Fruit fly (Drosophila melanogaster) whole organism, wandering third instar larva: Measurements from ENCODE around the gene Dscam4.

Experiments used
- Abd-B ChIP-seq: fragments of >200 bp; optimal IDR thresholded peaks from 2 replicates; lab custom pipeline; 2017; ENCODE audit warnings: missing biosample characterization, missing genetic modification characterization
- CG32264 ChIP-seq: fragments of 200-800 bp; sonication (Bioruptor generic); optimal IDR thresholded peaks from 2 replicates; lab custom pipeline; 2016; ENCODE audit warnings: missing biosample characterization, missing genetic modification characterization
- CG9705 ChIP-seq: fragments of 200-800 bp; sonication (Bioruptor generic); optimal IDR thresholded peaks from 2 replicates; lab custom pipeline; 2018; ENCODE audit warnings: missing biosample characterization, mild to moderate bottlenecking, missing genetic modification characterization
- CrebA ChIP-seq: fragments of 200-800 bp; sonication (Bioruptor generic); optimal IDR thresholded peaks from 2 replicates; lab custom pipeline; 2016; ENCODE audit warnings: missing biosample characterization, mild to moderate bottlenecking, missing genetic modification characterization, borderline replicate concordance
- Dfd ChIP-seq: fragments of >200 bp; optimal IDR thresholded peaks from 2 replicates; lab custom pipeline; 2017; ENCODE audit warnings: missing biosample characterization, missing genetic modification characterization
- Dif ChIP-seq: fragments of 200-275, 200-300 bp; sonication (Bioruptor generic); optimal IDR thresholded peaks from 2 replicates; lab custom pipeline; 2018; ENCODE audit warnings: missing biosample characterization, missing genetic modification characterization; ENCODE audit not compliant: partially characterized antibody
- GATAd ChIP-seq: sonication (Bioruptor generic); optimal IDR thresholded peaks from 2 replicates; lab custom pipeline; 2016; ENCODE audit warnings: missing biosample characterization, missing genetic modification characterization
- HLH106 ChIP-seq: fragments of 200-800 bp; optimal IDR thresholded peaks from 3 replicates; lab custom pipeline; 2019; ENCODE audit warnings: missing biosample characterization, mild to moderate bottlenecking, missing genetic modification characterization, moderate library complexity
- Hnf4 ChIP-seq: fragments of 200-800 bp; sonication (Bioruptor generic); optimal IDR thresholded peaks from 2 replicates; lab custom pipeline; 2016; ENCODE audit warnings: missing biosample characterization, mild to moderate bottlenecking, missing genetic modification characterization
- Hr78 ChIP-seq: fragments of >200 bp; optimal IDR thresholded peaks from 2 replicates; lab custom pipeline; 2017; ENCODE audit warnings: missing biosample characterization, missing genetic modification characterization
- Hr83 ChIP-seq: fragments of 200-300 bp; sonication (Bioruptor generic); optimal IDR thresholded peaks from 2 replicates; lab custom pipeline; 2016; ENCODE audit warnings: missing biosample characterization, mild to moderate bottlenecking, missing genetic modification characterization, moderate library complexity; ENCODE audit not compliant: poor library complexity, severe bottlenecking
- Jra ChIP-seq: sonication (Bioruptor generic); optimal IDR thresholded peaks from 2 replicates; lab custom pipeline; 2016; ENCODE audit warnings: missing biosample characterization, missing genetic modification characterization
- Mio ChIP-seq: sonication (Bioruptor generic); optimal IDR thresholded peaks from 2 replicates; lab custom pipeline; 2016; ENCODE audit warnings: missing biosample characterization, missing genetic modification characterization
- Myc ChIP-seq: fragments of >200 bp; optimal IDR thresholded peaks from 2 replicates; lab custom pipeline; 2017
- N ChIP-seq: fragments of >200 bp; optimal IDR thresholded peaks from 2 replicates; lab custom pipeline; 2018; ENCODE audit warnings: missing biosample characterization, missing external identifiers, missing genetic modification characterization
- OdsH ChIP-seq: fragments of 200-800 bp; sonication (Bioruptor generic); optimal IDR thresholded peaks from 2 replicates; lab custom pipeline; 2016; ENCODE audit warnings: missing biosample characterization, mild to moderate bottlenecking, missing genetic modification characterization
- Rel ChIP-seq, 2 experiments: fragments of 200-800 bp; sonication (Bioruptor generic) in 1 of 2; optimal IDR thresholded peaks; 2 replicates in 1 of 2; 3 replicates in 1 of 2; lab custom pipeline; 2016 to 2019; ENCODE audit warnings: mild to moderate bottlenecking in 2 of 2, missing biosample characterization in 2 of 2, missing genetic modification characterization in 2 of 2, moderate library complexity in 1 of 2
- Sp1 ChIP-seq: fragments of 200-800 bp; sonication (Bioruptor generic); optimal IDR thresholded peaks from 3 replicates; lab custom pipeline; 2019; ENCODE audit warnings: missing biosample characterization, mild to moderate bottlenecking, missing genetic modification characterization, moderate library complexity
- Vsx2 ChIP-seq: fragments of 200-300, 225-300 bp; sonication (Bioruptor generic); optimal IDR thresholded peaks from 2 replicates; lab custom pipeline; 2018; ENCODE audit warnings: missing biosample characterization, missing genetic modification characterization; ENCODE audit not compliant: partially characterized antibody
- br ChIP-seq: fragments of 200-800 bp; sonication (Bioruptor generic); optimal IDR thresholded peaks from 2 replicates; lab custom pipeline; 2016; ENCODE audit warnings: missing biosample characterization, missing genetic modification characterization
- brk ChIP-seq: fragments of 200-800 bp; sonication (Bioruptor generic); optimal IDR thresholded peaks from 2 replicates; lab custom pipeline; 2016; ENCODE audit warnings: missing biosample characterization, mild to moderate bottlenecking, missing genetic modification characterization
- dl ChIP-seq, 2 experiments: fragments of 175-275, 200-275 bp in 1 of 2; fragments of 200-275 bp in 1 of 2; sonication (Bioruptor generic); optimal IDR thresholded peaks; lab custom pipeline; 2018; ENCODE audit warnings: mild to moderate bottlenecking in 2 of 2, missing biosample characterization in 2 of 2, missing genetic modification characterization in 2 of 2, moderate library complexity in 2 of 2; ENCODE audit not compliant: partially characterized antibody in 2 of 2, insufficient read depth in 1 of 2
- dmrt93B ChIP-seq: fragments of 200-800 bp; sonication (Bioruptor generic); optimal IDR thresholded peaks from 2 replicates; lab custom pipeline; 2018; ENCODE audit warnings: missing biosample characterization, mild to moderate bottlenecking, missing genetic modification characterization
- dsf ChIP-seq: sonication (Bioruptor generic); optimal IDR thresholded peaks from 2 replicates; lab custom pipeline; 2016; ENCODE audit warnings: missing biosample characterization, missing genetic modification characterization, borderline replicate concordance
- ey ChIP-seq: fragments of 200-800 bp; sonication (Bioruptor generic); optimal IDR thresholded peaks from 2 replicates; lab custom pipeline; 2016; ENCODE audit warnings: missing biosample characterization, missing genetic modification characterization
- foxo ChIP-seq, 2 experiments: fragments of 200-800 bp; sonication (Bioruptor generic); optimal IDR thresholded peaks; 2 replicates in 1 of 2; 3 replicates in 1 of 2; lab custom pipeline; 2016 to 2017; ENCODE audit warnings: missing biosample characterization in 2 of 2, missing genetic modification characterization in 2 of 2
- fru ChIP-seq: fragments of 200-800 bp; sonication (Bioruptor generic); optimal IDR thresholded peaks from 3 replicates; lab custom pipeline; 2016; ENCODE audit warnings: missing biosample characterization, mild to moderate bottlenecking, missing genetic modification characterization
- h ChIP-seq: fragments of 200-800 bp; sonication (Bioruptor generic); optimal IDR thresholded peaks from 3 replicates; lab custom pipeline; 2016; ENCODE audit warnings: missing biosample characterization, mild to moderate bottlenecking, missing genetic modification characterization
- jim ChIP-seq: fragments of 175-275, 200-325 bp; sonication (Bioruptor generic); optimal IDR thresholded peaks from 2 replicates; lab custom pipeline; 2016; ENCODE audit warnings: missing biosample characterization, mild to moderate bottlenecking, missing genetic modification characterization
- lola ChIP-seq: fragments of >200 bp; optimal IDR thresholded peaks from 2 replicates; lab custom pipeline; 2017; ENCODE audit warnings: missing biosample characterization, missing genetic modification characterization
- pan ChIP-seq: fragments of >200 bp; optimal IDR thresholded peaks from 2 replicates; lab custom pipeline; 2017
- psq ChIP-seq: fragments of 200-800 bp; sonication (Bioruptor generic); optimal IDR thresholded peaks from 3 replicates; lab custom pipeline; 2017; ENCODE audit warnings: missing biosample characterization, mild to moderate bottlenecking, missing genetic modification characterization, moderate library complexity
- rgr ChIP-seq: fragments of 200-800 bp; sonication (Bioruptor generic); optimal IDR thresholded peaks from 3 replicates; lab custom pipeline; 2016; ENCODE audit warnings: missing biosample characterization, mild to moderate bottlenecking, missing genetic modification characterization
- sage ChIP-seq: fragments of 200-800 bp; sonication (Bioruptor generic); optimal IDR thresholded peaks from 2 replicates; lab custom pipeline; 2016; ENCODE audit warnings: missing biosample characterization, mild to moderate bottlenecking, missing genetic modification characterization
- sv ChIP-seq: fragments of 200-800 bp; sonication (Bioruptor generic); optimal IDR thresholded peaks from 3 replicates; lab custom pipeline; 2016; ENCODE audit warnings: missing biosample characterization, missing genetic modification characterization
- tai ChIP-seq: sonication (Bioruptor generic); optimal IDR thresholded peaks from 2 replicates; lab custom pipeline; 2016; ENCODE audit warnings: missing biosample characterization, missing genetic modification characterization
- usp ChIP-seq: fragments of >200 bp; optimal IDR thresholded peaks from 2 replicates; lab custom pipeline; 2017; ENCODE audit warnings: missing biosample characterization, missing genetic modification characterization
- woc ChIP-seq: sonication (Bioruptor generic); optimal IDR thresholded peaks from 2 replicates; lab custom pipeline; 2016; ENCODE audit warnings: missing biosample characterization, mild to moderate bottlenecking, missing genetic modification characterization

Gene Dscam4

dm6 chr3L:8295227-8295626, 56.8 kb downstream of the Dscam4 start, which contains the start of gene CG7201:
TSS of gene CG7201 (minus strand) at chr3L:8295327.
- no peak for TF ChIP-seq Rel (GFP tag; optimal IDR thresholded peaks at IDR 0.05; lab: Kevin White, UChicago)
- peak; percentile 1 for TF ChIP-seq Rel (tag; optimal IDR thresholded peaks at IDR 0.05; lab: Kevin White, UChicago)
- TF ChIP-seq Hnf4 (GFP tag; lab: Kevin White, UChicago), result no peak

dm6 chr3L:8296941-8297340, 58.5 kb downstream of the Dscam4 start, which contains the start of gene Rab19:
TSS of gene Rab19 (plus strand) at chr3L:8297018.
- TF ChIP-seq brk (GFP tag; lab: Kevin White, UChicago) (peak; percentile 18), Hnf4 (GFP tag; lab: Kevin White, UChicago) (no peak), lola (GFP tag; lab: Kevin White, UChicago) (no peak), usp (GFP tag; lab: Kevin White, UChicago) (no peak), psq (no peak), Hr83 (no peak), Hr78 (GFP tag; lab: Kevin White, UChicago) (peak; percentile 40), fru (GFP tag; lab: Kevin White, UChicago) (no peak), Dif (GFP tag; lab: Kevin White, UChicago) (no peak), GATAd (GFP tag; lab: Kevin White, UChicago) (no peak)

dm6 chr3L:8297488-8297887, 59.0 kb downstream of the Dscam4 start:
- TF ChIP-seq tai (GFP tag; lab: Kevin White, UChicago) (no peak), Jra (GFP tag; lab: Kevin White, UChicago) (peak; percentile 5), Rel (GFP tag; optimal IDR thresholded peaks at IDR 0.05; lab: Kevin White, UChicago) (no peak), Rel (tag; optimal IDR thresholded peaks at IDR 0.05; lab: Kevin White, UChicago) (peak; percentile 82), sage (GFP tag; lab: Kevin White, UChicago) (no peak)
- TF ChIP-seq, all 38 proteins: peak for 2

dm6 chr3L:8299224-8300130, 61.0 kb downstream of the Dscam4 start, which contains the start of the genes Arl5 and CG13671:
TSS of gene Arl5 (minus strand) at chr3L:8299839.
TSS of gene CG13671 (plus strand) at chr3L:8300064.
- TF ChIP-seq dmrt93B (no peak), lola (GFP tag; lab: Kevin White, UChicago) (no peak), CG9705 (GFP tag; lab: Kevin White, UChicago) (no peak), dl (GFP tag; optimal IDR thresholded peaks at IDR 0.05; lab: Kevin White, UChicago; ENCODE audit: insufficient read depth in 1 of 2, partially characterized antibody in 2 of 2) (no peak), Abd-B (no peak), Dfd (GFP tag; lab: Kevin White, UChicago) (no peak), Mio (no peak), h (GFP tag; lab: Kevin White, UChicago) (peak; percentile 85), sage (GFP tag; lab: Kevin White, UChicago) (no peak), dsf (GFP tag; lab: Kevin White, UChicago) (peak; percentile 79), OdsH (peak; percentile 84), usp (GFP tag; lab: Kevin White, UChicago) (no peak), rgr (GFP tag; lab: Kevin White, UChicago) (peak; percentile 89), jim (GFP tag; lab: Kevin White, UChicago) (no peak), brk (GFP tag; lab: Kevin White, UChicago) (peak; percentile 89), Myc (lab: Kevin White, UChicago) (no peak), Hr83 (peak; percentile 30), CG32264 (GFP tag; lab: Kevin White, UChicago) (no peak), br (GFP tag; lab: Kevin White, UChicago) (peak; percentile 69), sv (GFP tag; lab: Kevin White, UChicago) (peak; percentile 80), Jra (GFP tag; lab: Kevin White, UChicago) (peak; percentile 88), N (no peak), foxo (GFP tag; optimal IDR thresholded peaks at IDR 0.05; lab: Kevin White, UChicago) (peak in 1 of 2 experiments; percentile 93), Vsx2 (GFP tag; lab: Kevin White, UChicago) (peak; percentile 97), HLH106 (tag; lab: Kevin White, UChicago) (peak; percentile 59), Hnf4 (GFP tag; lab: Kevin White, UChicago) (peak; percentile 89), Dif (GFP tag; lab: Kevin White, UChicago) (no peak), pan (no peak), fru (GFP tag; lab: Kevin White, UChicago) (peak; percentile 86), Rel (GFP tag; optimal IDR thresholded peaks at IDR 0.05; lab: Kevin White, UChicago) (no peak), Rel (tag; optimal IDR thresholded peaks at IDR 0.05; lab: Kevin White, UChicago) (peak; percentile 55), CrebA (GFP tag; lab: Kevin White, UChicago) (no peak), Sp1 (GFP tag; lab: Kevin White, UChicago) (peak; percentile 55), psq (peak; percentile 82), Hr78 (GFP tag; lab: Kevin White, UChicago) (no peak), GATAd (GFP tag; lab: Kevin White, UChicago) (peak; percentile 47), woc (no peak), tai (GFP tag; lab: Kevin White, UChicago) (no peak), ey (GFP tag; lab: Kevin White, UChicago) (peak; percentile 63)
- TF ChIP-seq, all 38 proteins: peak for 19
